Worm (Caenorhabditis elegans): ENCODE data around the gene C32D5.10.

ce11 chrII:6386467-6386866, 34.7 kb upstream of the C32D5.10 start, which contains the start of gene F58F12.4:
- TF ChIP-seq pqm-1 (tag; optimal IDR thresholded peaks at IDR 0.05) (no peak), spr-3 (GFP tag; optimal IDR thresholded peaks at IDR 0.05) (no peak), ceh-82 (tag; optimal IDR thresholded peaks at IDR 0.05) (no peak), zag-1 (tag; optimal IDR thresholded peaks at IDR 0.05) (no peak), ama-1 (optimal IDR thresholded peaks at IDR 0.05) (no peak), snpc-4 (tag; optimal IDR thresholded peaks at IDR 0.05) (no peak), dve-1 (tag; optimal IDR thresholded peaks at IDR 0.05; ENCODE audit: insufficient read depth) (no peak), hlh-30 (tag; optimal IDR thresholded peaks at IDR 0.05; ENCODE audit: insufficient read depth) (no peak)
